Fruit fly (Drosophila melanogaster) whole organism, embryonic: ENCODE data around the gene CG16985.

Source experiments
- Adf1 ChIP-seq: fragments of 200-800 bp; sonication (Bioruptor generic); IDR thresholded peaks from 2 replicates; pipeline ENCODE4 v1.3.6; 2022; ENCODE audit warnings: missing biosample characterization, missing genetic modification characterization
- CG10267 ChIP-seq: fragments of 200-800 bp; sonication (Bioruptor generic); optimal IDR thresholded peaks from 2 replicates; lab custom pipeline; 2018; ENCODE audit warnings: missing biosample characterization, mild to moderate bottlenecking, missing genetic modification characterization, moderate library complexity
- CG11093 ChIP-seq: fragments of 200-800 bp; sonication (Bioruptor generic); IDR thresholded peaks from 3 replicates; pipeline ENCODE4 v1.3.6; 2022; ENCODE audit warnings: missing biosample characterization, missing genetic modification characterization
- CG14860 ChIP-seq: fragments of 200-800 bp; sonication (Bioruptor generic); IDR thresholded peaks from 3 replicates; pipeline ENCODE4 v1.3.6; 2022; ENCODE audit warnings: missing biosample characterization, missing genetic modification characterization; ENCODE audit not compliant: partially characterized antibody
- CG15514 ChIP-seq: fragments of 200-800 bp; sonication (Bioruptor generic); optimal IDR thresholded peaks from 3 replicates; lab custom pipeline; 2017; ENCODE audit warnings: missing biosample characterization, missing genetic modification characterization, mild to moderate bottlenecking, moderate library complexity, missing genetic modification reagents
- CG17186 ChIP-seq: fragments of 200-800 bp; sonication (Bioruptor generic); optimal IDR thresholded peaks from 3 replicates; lab custom pipeline; 2017; ENCODE audit warnings: missing biosample characterization, missing genetic modification reagents, missing genetic modification characterization
- CG17361 ChIP-seq: fragments of 200-800 bp; sonication (Bioruptor generic); IDR thresholded peaks from 3 replicates; pipeline ENCODE4 v1.3.6; 2022; ENCODE audit warnings: missing biosample characterization, missing genetic modification characterization
- CG2678 ChIP-seq: fragments of 200-800 bp; sonication (Bioruptor generic); optimal IDR thresholded peaks from 3 replicates; lab custom pipeline; 2019; ENCODE audit warnings: missing biosample characterization, mild to moderate bottlenecking, missing genetic modification characterization, moderate library complexity
- CG30403 ChIP-seq: fragments of 200-800 bp; sonication (Bioruptor generic); optimal IDR thresholded peaks from 3 replicates; lab custom pipeline; 2016; ENCODE audit warnings: missing biosample characterization, missing genetic modification characterization
- CG31388 ChIP-seq: fragments of 200-800 bp; sonication (Bioruptor generic); optimal IDR thresholded peaks from 2 replicates; lab custom pipeline; 2016; ENCODE audit warnings: missing biosample characterization, missing genetic modification characterization
- CG6813 ChIP-seq: fragments of 200-800 bp; sonication (Bioruptor generic); optimal IDR thresholded peaks from 2 replicates; lab custom pipeline; 2017; ENCODE audit warnings: missing biosample characterization, missing genetic modification characterization, mild to moderate bottlenecking, moderate library complexity, missing genetic modification reagents
- CG7786 ChIP-seq: fragments of 200-800 bp; sonication (Bioruptor generic); optimal IDR thresholded peaks from 2 replicates; lab custom pipeline; 2016; ENCODE audit warnings: missing biosample characterization, missing genetic modification characterization
- CG7963 ChIP-seq: fragments of 200-800 bp; sonication (Bioruptor generic); IDR thresholded peaks from 3 replicates; pipeline ENCODE4 v1.3.6; 2022; ENCODE audit warnings: missing biosample characterization, missing genetic modification characterization; ENCODE audit not compliant: partially characterized antibody
- D19A ChIP-seq: fragments of 200-800 bp; optimal IDR thresholded peaks from 3 replicates; lab custom pipeline; 2019; ENCODE audit warnings: missing biosample characterization, mild to moderate bottlenecking, missing genetic modification characterization, moderate library complexity
- Dbx ChIP-seq: fragments of 200-800 bp; sonication (Bioruptor generic); IDR thresholded peaks from 3 replicates; pipeline ENCODE4 v1.3.6; 2022; ENCODE audit warnings: missing biosample characterization, missing genetic modification characterization
- Dref ChIP-seq: fragments of 200-800 bp; sonication (Bioruptor generic); IDR thresholded peaks from 2 replicates; pipeline ENCODE4 v1.3.6; 2022; ENCODE audit warnings: missing biosample characterization, missing genetic modification characterization
- E2f2 ChIP-seq: fragments of 200-800 bp; sonication (Bioruptor generic); IDR thresholded peaks from 2 replicates; pipeline ENCODE4 v1.3.6; 2022; ENCODE audit warnings: missing biosample characterization, missing genetic modification characterization
- Ets65A ChIP-seq: fragments of 200-800 bp; sonication (Bioruptor generic); peaks from one replicate; lab custom pipeline; 2016; ENCODE audit warnings: missing biosample characterization, missing genetic modification characterization
- HmgZ ChIP-seq: fragments of 200-800 bp; sonication (Bioruptor generic); optimal IDR thresholded peaks from 2 replicates; lab custom pipeline; 2018; ENCODE audit warnings: missing biosample characterization, mild to moderate bottlenecking, missing genetic modification characterization
- Hmr ChIP-seq: fragments of 200-800 bp; sonication (Bioruptor generic); optimal IDR thresholded peaks from 3 replicates; lab custom pipeline; 2017; ENCODE audit warnings: mild to moderate bottlenecking, missing biosample characterization, missing genetic modification reagents, missing genetic modification characterization
- Hr39 ChIP-seq: fragments of >200 bp; optimal IDR thresholded peaks from 2 replicates; lab custom pipeline; 2017
- NfI ChIP-seq: fragments of 200-800 bp; sonication (Bioruptor generic); optimal IDR thresholded peaks from 3 replicates; lab custom pipeline; 2018; ENCODE audit warnings: missing biosample characterization, mild to moderate bottlenecking, missing genetic modification characterization, moderate library complexity
- Xrp1 ChIP-seq: fragments of 200-800 bp; sonication (Bioruptor generic); IDR thresholded peaks from 2 replicates; pipeline ENCODE4 v1.3.6; 2022; ENCODE audit warnings: missing biosample characterization, missing genetic modification characterization
- bbx ChIP-seq: fragments of 200-800 bp; sonication (Bioruptor generic); IDR thresholded peaks from 2 replicates; pipeline ENCODE4 v1.3.6; 2022; ENCODE audit warnings: missing biosample characterization, missing genetic modification characterization; ENCODE audit not compliant: partially characterized antibody
- br ChIP-seq: fragments of >200 bp; optimal IDR thresholded peaks from 2 replicates; lab custom pipeline; 2017
- btn ChIP-seq: fragments of 200-800 bp; sonication (Bioruptor generic); optimal IDR thresholded peaks from 2 replicates; lab custom pipeline; 2016; ENCODE audit warnings: missing biosample characterization, missing genetic modification characterization
- cad ChIP-seq: fragments of >200 bp; optimal IDR thresholded peaks from 2 replicates; lab custom pipeline; 2017; ENCODE audit warnings: missing biosample characterization, missing genetic modification characterization
- crc ChIP-seq: fragments of 200-800 bp; sonication (Bioruptor generic); optimal IDR thresholded peaks from 2 replicates; lab custom pipeline; 2016; ENCODE audit warnings: missing biosample characterization, missing genetic modification characterization
- croc ChIP-seq: fragments of 200-800 bp; sonication (Bioruptor generic); conservative IDR thresholded peaks from 3 replicates; pipeline ENCODE4 v1.3.6; 2022; ENCODE audit warnings: missing biosample characterization, missing genetic modification characterization
- dati ChIP-seq: fragments of 200-800 bp; sonication (Bioruptor generic); IDR thresholded peaks from 2 replicates; pipeline ENCODE4 v1.3.6; 2022; ENCODE audit warnings: missing biosample characterization, missing genetic modification characterization
- ewg ChIP-seq: fragments of 200-800 bp; sonication (Bioruptor generic); optimal IDR thresholded peaks from 3 replicates; lab custom pipeline; 2017; ENCODE audit warnings: mild to moderate bottlenecking, missing biosample characterization, missing genetic modification reagents, missing genetic modification characterization
- fd102C ChIP-seq: fragments of 200-800 bp; sonication (Bioruptor generic); optimal IDR thresholded peaks from 2 replicates; lab custom pipeline; 2018; ENCODE audit warnings: missing biosample characterization, mild to moderate bottlenecking, missing genetic modification characterization, moderate library complexity
- hbn ChIP-seq: fragments of 200-800 bp; sonication (Bioruptor generic); IDR thresholded peaks from 2 replicates; pipeline ENCODE4 v1.3.6; 2022; ENCODE audit warnings: missing biosample characterization, missing genetic modification characterization; ENCODE audit not compliant: partially characterized antibody
- kay ChIP-seq: fragments of 200-800 bp; sonication (Bioruptor generic); optimal IDR thresholded peaks from 2 replicates; lab custom pipeline; 2016; ENCODE audit warnings: missing biosample characterization, missing genetic modification characterization
- lilli ChIP-seq: fragments of 200-800 bp; sonication (Bioruptor generic); optimal IDR thresholded peaks from 3 replicates; lab custom pipeline; 2016; ENCODE audit warnings: missing biosample characterization, missing genetic modification characterization
- oc ChIP-seq: fragments of 200-800 bp; sonication (Bioruptor generic); optimal IDR thresholded peaks from 2 replicates; lab custom pipeline; 2018; ENCODE audit warnings: missing biosample characterization, mild to moderate bottlenecking, missing genetic modification characterization, moderate library complexity
- pan ChIP-seq, 4 experiments: fragments of >200 bp in 3 of 4; fragments of 200-800 bp in 1 of 4; sonication (Bioruptor generic) in 1 of 4; optimal IDR thresholded peaks in 3 of 4; IDR thresholded peaks in 1 of 4; 2 replicates each; pipeline versions ENCODE4 v1.3.6 to Lab custom; 2017 to 2022; ENCODE audit warnings: missing biosample characterization in 2 of 4, missing genetic modification characterization in 2 of 4, mixed read lengths in 1 of 4
- pfk ChIP-seq: fragments of 200-800 bp; sonication (Bioruptor generic); optimal IDR thresholded peaks from 2 replicates; lab custom pipeline; 2018; ENCODE audit warnings: missing biosample characterization, mild to moderate bottlenecking, missing genetic modification characterization, moderate library complexity
- sd ChIP-seq: fragments of 200-800 bp; sonication (Bioruptor generic); optimal IDR thresholded peaks from 3 replicates; lab custom pipeline; 2018; ENCODE audit warnings: missing biosample characterization, mild to moderate bottlenecking, missing genetic modification characterization, moderate library complexity
- sr ChIP-seq: fragments of 200-800 bp; sonication (Bioruptor generic); IDR thresholded peaks from 3 replicates; pipeline ENCODE4 v1.3.6; 2022; ENCODE audit warnings: missing biosample characterization, missing genetic modification characterization
- zfh1 ChIP-seq: fragments of 200-800 bp; sonication (Bioruptor generic); IDR thresholded peaks from 3 replicates; pipeline ENCODE4 v1.3.6; 2022; ENCODE audit warnings: missing biosample characterization, missing genetic modification characterization

CG16985 gene

DNA sequence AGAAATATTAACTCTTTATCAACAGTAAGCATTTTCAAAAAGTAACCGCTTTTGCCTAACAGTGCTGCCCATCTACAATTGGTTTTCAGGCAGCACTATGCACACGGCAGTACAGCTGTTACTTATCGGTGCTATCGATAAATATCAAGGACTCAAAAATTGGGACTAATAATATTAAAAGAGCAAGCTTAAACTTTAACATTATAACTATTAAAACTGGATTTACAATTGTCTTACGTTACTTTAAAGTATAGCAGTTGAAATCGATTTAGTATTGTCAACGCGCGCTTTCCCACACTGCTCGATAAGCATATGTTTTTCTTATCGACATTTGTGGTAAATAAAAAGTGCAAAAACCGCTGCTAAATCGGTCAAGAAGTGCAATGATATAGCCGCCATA is 32.3 kb downstream of the CG16985 start, which contains the start of the genes CG42245 and MEP-1 (continued):
- no peak for TF ChIP-seq dati (GFP tag; lab: Robert Waterston, UW)
- peak; percentile 14 for TF ChIP-seq crc (GFP tag; lab: Kevin White, UChicago)
- no peak for TF ChIP-seq oc (tag; lab: Kevin White, UChicago)
- peak; percentile 82 for TF ChIP-seq E2f2 (GFP tag; lab: Robert Waterston, UW)
- TF ChIP-seq CG17361 (GFP tag; lab: Robert Waterston, UW), result peak; percentile 49; the same call in 1 of the 3 replicates
- TF ChIP-seq hbn (GFP tag; lab: Robert Waterston, UW), result peak; percentile 53
- TF ChIP-seq Dbx (GFP tag; lab: Robert Waterston, UW), result peak; percentile 22; the same call in 1 of the 3 replicates
- TF ChIP-seq sd (tag; lab: Kevin White, UChicago), result no peak
- TF ChIP-seq pfk, result no peak
- TF ChIP-seq CG14860, result peak; percentile 66
- TF ChIP-seq CG31388, result peak; percentile 20
- no peak for TF ChIP-seq cad (GFP tag; lab: Kevin White, UChicago)
- TF ChIP-seq ewg (GFP tag; lab: Kevin White, UChicago), result no peak
- peak; percentile 42 for TF ChIP-seq kay (GFP tag; lab: Kevin White, UChicago)
- TF ChIP-seq CG2678 (tag; lab: Kevin White, UChicago), result no peak
- TF ChIP-seq Adf1 (GFP tag; lab: Robert Waterston, UW), result 0 out of 2 replicates have a peak, but pooled peaks have one; percentile 10
- TF ChIP-seq Ets65A (GFP tag; lab: Kevin White, UChicago), result peak; percentile 95
- peak; percentile 65 for TF ChIP-seq CG17186 (GFP tag; lab: Kevin White, UChicago)
- peak; percentile 41; the same call in 1 of the 2 replicates for TF ChIP-seq Xrp1 (GFP tag; lab: Robert Waterston, UW)
- peak; percentile 84 for TF ChIP-seq Dref (GFP tag; lab: Robert Waterston, UW)
- TF ChIP-seq br (lab: Kevin White, UChicago), result no peak
- no peak for TF ChIP-seq btn (GFP tag; lab: Kevin White, UChicago)
- TF ChIP-seq fd102C (GFP tag; lab: Kevin White, UChicago), result no peak
- TF ChIP-seq CG15514 (GFP tag; lab: Kevin White, UChicago), result peak; percentile 64
- peak; percentile 44 for TF ChIP-seq CG7786 (GFP tag; lab: Kevin White, UChicago)
- TF ChIP-seq bbx (GFP tag; lab: Robert Waterston, UW), result peak; percentile 73
- no peak for TF ChIP-seq CG6813 (GFP tag; lab: Kevin White, UChicago)
- peak; percentile 27 for TF ChIP-seq D19A (tag; lab: Kevin White, UChicago)
- no peak for TF ChIP-seq croc (GFP tag; lab: Robert Waterston, UW)
- peak; percentile 36; the same call in 1 of the 3 replicates for TF ChIP-seq zfh1
- TF ChIP-seq Hmr (GFP tag; lab: Kevin White, UChicago), result peak; percentile 31
- no peak for TF ChIP-seq pan (optimal IDR thresholded peaks at IDR 0.05; lab: Kevin White, UChicago)
- TF ChIP-seq pan (GFP tag; optimal IDR thresholded peaks at IDR 0.05 in 1 of 2, IDR thresholded peaks at IDR 0.05 in 1 of 2), result peak in 1 of 2 experiments; percentile 21
- 0 out of 3 replicates have a peak, but pooled peaks have one; percentile 14 for TF ChIP-seq CG7963
- peak; percentile 45 for TF ChIP-seq NfI
- peak; percentile 81 for TF ChIP-seq lilli (GFP tag; lab: Kevin White, UChicago)
- TF ChIP-seq Hr39 (lab: Kevin White, UChicago), result no peak
- peak; percentile 58 for TF ChIP-seq HmgZ (tag; lab: Kevin White, UChicago)
- TF ChIP-seq CG30403 (GFP tag; lab: Kevin White, UChicago), result peak; percentile 57
- TF ChIP-seq sr (GFP tag; lab: Robert Waterston, UW), result no peak
- TF ChIP-seq CG11093 (GFP tag; lab: Robert Waterston, UW), result no peak
- TF ChIP-seq CG10267 (tag; lab: Kevin White, UChicago), result peak; percentile 96
